Worm (Caenorhabditis elegans): ENCODE data around the gene grl-6.

grl-6 gene

ce11 chrX:6408713-6409112, 42.0 kb downstream of the grl-6 start:
- TF ChIP-seq tbx-11 (GFP tag; IDR thresholded peaks at IDR 0.05) (no peak), hnd-1 (tag; optimal IDR thresholded peaks at IDR 0.05) (no peak), ceh-36 (tag; optimal IDR thresholded peaks at IDR 0.05) (no peak), F13C5.2 (tag; optimal IDR thresholded peaks at IDR 0.05) (no peak), flt-1 (GFP tag; IDR thresholded peaks at IDR 0.05) (no peak), aly-1 (tag; optimal IDR thresholded peaks at IDR 0.05) (no peak), B0310.2 (tag; optimal IDR thresholded peaks at IDR 0.05) (no peak), ets-7 (tag; optimal IDR thresholded peaks at IDR 0.05) (no peak), ceh-13 (GFP tag; optimal IDR thresholded peaks at IDR 0.05) (no peak), hmg-4 (GFP tag; optimal IDR thresholded peaks at IDR 0.05) (no peak), ama-1 (optimal IDR thresholded peaks at IDR 0.05) (no peak), sea-1 (GFP tag; conservative IDR thresholded peaks at IDR 0.05) (no peak)

- TF ChIP-seq B0310.2 (tag; optimal IDR thresholded peaks at IDR 0.05) = no peak
- TF ChIP-seq hmg-4 (GFP tag; optimal IDR thresholded peaks at IDR 0.05) = no peak
- no peak for TF ChIP-seq ceh-36 (tag; optimal IDR thresholded peaks at IDR 0.05)
- no peak for TF ChIP-seq ets-7 (tag; optimal IDR thresholded peaks at IDR 0.05)
- TF ChIP-seq F13C5.2 (tag; optimal IDR thresholded peaks at IDR 0.05) = no peak
- no peak for TF ChIP-seq hmbx-1 (tag; optimal IDR thresholded peaks at IDR 0.05)
- no peak for TF ChIP-seq pes-1 (GFP tag; IDR thresholded peaks at IDR 0.05)
- no peak for TF ChIP-seq tbx-37 (GFP tag; conservative IDR thresholded peaks at IDR 0.05)
Measured at ce11 chrX:6408286-6408685, 42.5 kb downstream of the grl-6 start.

DNA sequence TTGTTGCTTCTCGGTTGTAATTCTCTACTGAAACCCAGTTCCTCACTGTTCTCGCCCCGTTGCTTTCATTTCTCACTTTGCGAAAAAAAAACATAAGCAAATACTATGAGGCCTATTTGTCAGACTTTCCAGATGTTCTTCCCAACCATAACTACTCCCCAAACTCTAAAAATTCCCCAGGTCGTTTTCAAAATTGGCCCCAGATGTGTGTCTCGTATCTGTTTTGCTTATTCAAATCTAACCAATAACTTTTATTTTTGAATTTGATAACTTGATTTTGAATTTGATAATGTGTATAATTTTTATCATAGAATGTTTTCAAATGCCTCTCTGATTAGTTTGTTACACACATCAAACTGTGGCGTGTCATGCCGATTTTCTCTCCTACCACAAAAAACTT, 42.9 kb downstream of the grl-6 start:
- TF ChIP-seq hmg-4 (GFP tag; optimal IDR thresholded peaks at IDR 0.05) (no peak), aly-1 (tag; optimal IDR thresholded peaks at IDR 0.05) (no peak), ceh-36 (tag; optimal IDR thresholded peaks at IDR 0.05) (no peak), flt-1 (GFP tag; IDR thresholded peaks at IDR 0.05) (no peak), sea-1 (GFP tag; conservative IDR thresholded peaks at IDR 0.05) (no peak), tra-4 (tag; optimal IDR thresholded peaks at IDR 0.05) (no peak), ceh-13 (GFP tag; optimal IDR thresholded peaks at IDR 0.05) (no peak), ama-1 (optimal IDR thresholded peaks at IDR 0.05) (no peak), scrt-1 (GFP tag; IDR thresholded peaks at IDR 0.05) (no peak)

ce11 chrX:6405905-6406304, 44.8 kb downstream of the grl-6 start:
- TF ChIP-seq ama-1 (optimal IDR thresholded peaks at IDR 0.05) (no peak), ceh-13 (GFP tag; optimal IDR thresholded peaks at IDR 0.05) (no peak), flt-1 (GFP tag; IDR thresholded peaks at IDR 0.05) (no peak), hmg-4 (GFP tag; optimal IDR thresholded peaks at IDR 0.05) (no peak), sea-1 (GFP tag; conservative IDR thresholded peaks at IDR 0.05) (no peak)

DNA sequence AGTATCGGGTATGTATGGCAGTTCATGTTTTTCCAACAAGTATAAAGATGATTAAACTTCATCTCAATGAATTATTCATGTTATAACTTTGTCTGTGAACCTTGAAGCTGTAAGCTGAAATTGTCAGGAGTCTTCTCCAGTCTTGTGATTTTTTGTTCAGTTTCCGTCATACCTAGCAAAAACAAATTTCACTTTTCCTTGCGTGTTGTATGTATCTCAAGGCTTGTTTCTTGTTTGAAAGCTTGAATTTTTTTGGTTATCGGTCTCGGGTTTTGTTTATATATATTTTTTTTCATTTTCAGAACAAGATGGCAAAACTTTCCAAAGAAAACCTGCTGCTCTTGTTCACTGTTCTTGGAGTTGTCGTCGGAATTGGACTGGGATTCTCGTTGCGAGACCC, 47.6 kb downstream of the grl-6 start, which contains the start of gene glt-4:
Gene glt-4 (plus strand): TSS at position 301 of the 400 bp plus-strand sequence.
- TF ChIP-seq ceh-36 (tag; optimal IDR thresholded peaks at IDR 0.05) (no peak), flt-1 (GFP tag; IDR thresholded peaks at IDR 0.05) (no peak), tbx-11 (GFP tag; IDR thresholded peaks at IDR 0.05) (no peak), pes-1 (GFP tag; IDR thresholded peaks at IDR 0.05) (no peak), hmg-4 (GFP tag; optimal IDR thresholded peaks at IDR 0.05) (no peak), B0310.2 (tag; optimal IDR thresholded peaks at IDR 0.05) (no peak), hnd-1 (tag; optimal IDR thresholded peaks at IDR 0.05) (no peak)

All from whole organism, early embryonic.